Worm (Caenorhabditis elegans) whole organism, young adult: ENCODE results near the gene pck-3.
A peak's percentile ranks its signal among the peaks of the same experiment; 100 is the strongest.

ENCODE experiments used
- B0035.1 ChIP-seq: sonication (generic microtip); optimal IDR thresholded peaks from 2 replicates; lab custom pipeline; 2016; ENCODE audit warnings: missing genetic modification characterization, mild to moderate bottlenecking, missing compliant biosample characterization, missing genotype, missing genetic modification reagents
- B0261.1 ChIP-seq: sonication (generic microtip); optimal IDR thresholded peaks from 2 replicates; lab custom pipeline; 2016; ENCODE audit warnings: mild to moderate bottlenecking, missing genetic modification characterization, moderate library complexity, missing compliant biosample characterization
- B0336.3 ChIP-seq: fragments of 200-800 bp; sonication (Bioruptor generic); IDR thresholded peaks from 2 replicates; pipeline ENCODE4 v1.3.6; 2022; ENCODE audit warnings: missing genetic modification characterization, missing compliant biosample characterization
- D2030.7 ChIP-seq: fragments of 200-800 bp; sonication (Bioruptor generic); IDR thresholded peaks from 2 replicates; pipeline ENCODE4 v1.3.6; 2022; ENCODE audit warnings: missing genetic modification reagents, missing genetic modification characterization, missing compliant biosample characterization
- F10E7.11 ChIP-seq: sonication (generic microtip); optimal IDR thresholded peaks from 2 replicates; lab custom pipeline; 2017; ENCODE audit warnings: mild to moderate bottlenecking, missing genetic modification characterization, moderate library complexity, missing compliant biosample characterization
- F37B4.10 ChIP-seq: fragments of 200-800 bp; sonication (Bioruptor generic); IDR thresholded peaks from 2 replicates; pipeline ENCODE4 v1.3.6; 2022; ENCODE audit warnings: missing genetic modification characterization, missing compliant biosample characterization
- F49E8.2 ChIP-seq: sonication (generic microtip); optimal IDR thresholded peaks from 3 replicates; lab custom pipeline; 2017; ENCODE audit warnings: missing genetic modification characterization, mild to moderate bottlenecking, missing compliant biosample characterization, antibody characterized with exemption, moderate library complexity; ENCODE audit not compliant: insufficient read depth
- F57A8.1 ChIP-seq: fragments of 200-800 bp; sonication (Bioruptor generic); optimal IDR thresholded peaks from 2 replicates; lab custom pipeline; 2018; ENCODE audit warnings: mild to moderate bottlenecking, missing genetic modification characterization, moderate library complexity, missing compliant biosample characterization
- T26A5.8 ChIP-seq: sonication (generic microtip); optimal IDR thresholded peaks from 2 replicates; lab custom pipeline; 2016; ENCODE audit warnings: missing genetic modification characterization, missing compliant biosample characterization
- ama-1 ChIP-seq, 3 experiments: fragments of 150-350 bp in 1 of 3; sonication (generic microtip) in 2 of 3; optimal IDR thresholded peaks; 2 replicates each; lab custom pipeline; 2014 to 2018; ENCODE audit warnings: missing biosample characterization in 2 of 3, missing genetic modification characterization in 2 of 3, missing genetic modification reagents in 2 of 3
- aptf-2 ChIP-seq: fragments of 200-800 bp; sonication (Bioruptor generic); conservative IDR thresholded peaks from 2 replicates; pipeline ENCODE4 v1.3.6; 2022; ENCODE audit warnings: missing genetic modification reagents, missing genetic modification characterization, missing compliant biosample characterization
- aptf-3 ChIP-seq: fragments of 200-800 bp; sonication (Bioruptor generic); IDR thresholded peaks from 2 replicates; pipeline ENCODE4 v1.3.6; 2022; ENCODE audit warnings: missing genetic modification characterization, missing compliant biosample characterization
- atf-7 ChIP-seq: sonication (generic microtip); optimal IDR thresholded peaks from 2 replicates; lab custom pipeline; 2017; ENCODE audit warnings: mild to moderate bottlenecking, missing genetic modification characterization, missing compliant biosample characterization
- athp-1 ChIP-seq: sonication (generic microtip); optimal IDR thresholded peaks from 2 replicates; lab custom pipeline; 2017; ENCODE audit warnings: mild to moderate bottlenecking, missing genetic modification characterization, missing compliant biosample characterization
- bed-1 ChIP-seq: fragments of 200-800 bp; sonication (Bioruptor generic); IDR thresholded peaks from 2 replicates; pipeline ENCODE4 v1.3.6; 2022; ENCODE audit warnings: missing genetic modification reagents, missing genetic modification characterization, missing compliant biosample characterization
- bed-2 ChIP-seq: fragments of 200-800 bp; sonication (Bioruptor generic); IDR thresholded peaks from 2 replicates; pipeline ENCODE4 v1.3.6; 2022; ENCODE audit warnings: missing genetic modification reagents, missing genetic modification characterization, missing compliant biosample characterization
- ceh-91 ChIP-seq: fragments of 200-800 bp; sonication (Bioruptor generic); IDR thresholded peaks from 2 replicates; pipeline ENCODE4 v1.3.6; 2022; ENCODE audit warnings: missing genetic modification reagents, missing genetic modification characterization, missing compliant biosample characterization
- fkh-3 ChIP-seq: sonication (generic microtip); optimal IDR thresholded peaks from 2 replicates; lab custom pipeline; 2016; ENCODE audit warnings: mild to moderate bottlenecking, missing genetic modification characterization, missing compliant biosample characterization
- him-1 ChIP-seq: sonication (generic microtip); optimal IDR thresholded peaks from 2 replicates; lab custom pipeline; 2016; ENCODE audit warnings: missing genotype, missing genetic modification reagents, missing genetic modification characterization, missing compliant biosample characterization
- hmg-1.2 ChIP-seq: fragments of 200-800 bp; sonication (Bioruptor generic); IDR thresholded peaks from 2 replicates; pipeline ENCODE4 v1.3.6; 2022; ENCODE audit warnings: missing genetic modification reagents, missing genetic modification characterization, missing compliant biosample characterization
- lin-35 ChIP-seq, 3 experiments: fragments of 150-350 bp in 2 of 3; sonication (generic microtip) in 1 of 3; optimal IDR thresholded peaks; 2 replicates each; lab custom pipeline; 2014 to 2018; ENCODE audit warnings: missing biosample characterization in 3 of 3, missing genetic modification characterization in 3 of 3, missing genetic modification reagents in 3 of 3
- lin-40 ChIP-seq: sonication (generic microtip); optimal IDR thresholded peaks from 2 replicates; lab custom pipeline; 2016; ENCODE audit warnings: missing genetic modification characterization, mild to moderate bottlenecking, missing compliant biosample characterization, missing genotype, missing genetic modification reagents
- lsl-1 ChIP-seq: fragments of 200-800 bp; sonication (Bioruptor generic); optimal IDR thresholded peaks from 2 replicates; lab custom pipeline; 2018; ENCODE audit warnings: mild to moderate bottlenecking, missing genetic modification characterization, moderate library complexity, missing compliant biosample characterization
- madf-10 ChIP-seq: sonication (generic microtip); optimal IDR thresholded peaks from 2 replicates; lab custom pipeline; 2016; ENCODE audit warnings: mild to moderate bottlenecking, missing genetic modification characterization, missing compliant biosample characterization
- madf-8 ChIP-seq: fragments of 200-800 bp; sonication (Bioruptor generic); conservative IDR thresholded peaks from 2 replicates; pipeline ENCODE4 v1.3.6; 2022; ENCODE audit warnings: missing genetic modification reagents, missing genetic modification characterization, missing compliant biosample characterization
- mcd-1 ChIP-seq: fragments of 200-800 bp; sonication (Bioruptor generic); IDR thresholded peaks from 2 replicates; pipeline ENCODE4 v1.3.6; 2022; ENCODE audit warnings: missing genetic modification reagents, missing genetic modification characterization, missing compliant biosample characterization
- mel-28 ChIP-seq: sonication (generic microtip); optimal IDR thresholded peaks from 2 replicates; lab custom pipeline; 2016; ENCODE audit warnings: borderline replicate concordance, mild to moderate bottlenecking, missing genetic modification characterization, missing compliant biosample characterization
- nfya-1 ChIP-seq: sonication (generic microtip); optimal IDR thresholded peaks from 2 replicates; lab custom pipeline; 2017; ENCODE audit warnings: antibody characterized with exemption, missing compliant biosample characterization, missing genetic modification characterization, borderline replicate concordance; ENCODE audit not compliant: insufficient read depth
- nfya-2 ChIP-seq: fragments of 200-800 bp; sonication (Bioruptor generic); IDR thresholded peaks from 2 replicates; pipeline ENCODE4 v1.3.6; 2022; ENCODE audit warnings: missing genetic modification reagents, missing genetic modification characterization, missing compliant biosample characterization
- nhr-179 ChIP-seq: sonication (generic microtip); optimal IDR thresholded peaks from 2 replicates; lab custom pipeline; 2016; ENCODE audit warnings: mild to moderate bottlenecking, missing genetic modification characterization, missing compliant biosample characterization
- nhr-80 ChIP-seq: sonication (generic microtip); optimal IDR thresholded peaks from 2 replicates; lab custom pipeline; 2016; ENCODE audit warnings: missing genetic modification characterization, missing compliant biosample characterization
- rcor-1 ChIP-seq: fragments of 200-800 bp; sonication (Bioruptor generic); IDR thresholded peaks from 2 replicates; pipeline ENCODE4 v1.3.6; 2022; ENCODE audit warnings: missing genetic modification reagents, missing genetic modification characterization, missing compliant biosample characterization
- repo-1 ChIP-seq: sonication (generic microtip); optimal IDR thresholded peaks from 2 replicates; lab custom pipeline; 2017; ENCODE audit warnings: mild to moderate bottlenecking, missing genetic modification characterization, missing compliant biosample characterization
- sdz-38 ChIP-seq: sonication (generic microtip); optimal IDR thresholded peaks from 2 replicates; lab custom pipeline; 2016; ENCODE audit warnings: missing genotype, missing genetic modification characterization, missing compliant biosample characterization
- sea-2 ChIP-seq: fragments of 200-800 bp; sonication (Bioruptor generic); IDR thresholded peaks from 2 replicates; pipeline ENCODE4 v1.3.6; 2022; ENCODE audit warnings: missing genetic modification characterization, missing compliant biosample characterization
- snpc-1.1 ChIP-seq: sonication (generic microtip); optimal IDR thresholded peaks from 2 replicates; lab custom pipeline; 2017; ENCODE audit warnings: missing genetic modification characterization, mild to moderate bottlenecking, missing compliant biosample characterization, antibody characterized with exemption, moderate library complexity, missing genotype, missing genetic modification reagents; ENCODE audit not compliant: insufficient read depth
- snpc-1.3 ChIP-seq: sonication (generic microtip); optimal IDR thresholded peaks from 2 replicates; lab custom pipeline; 2017; ENCODE audit warnings: missing genetic modification characterization, mild to moderate bottlenecking, missing compliant biosample characterization, antibody characterized with exemption, moderate library complexity, missing genotype, missing genetic modification reagents; ENCODE audit not compliant: insufficient read depth
- sptf-2 ChIP-seq: fragments of 200-800 bp; sonication (Bioruptor generic); optimal IDR thresholded peaks from 2 replicates; lab custom pipeline; 2018; ENCODE audit warnings: mild to moderate bottlenecking, missing genetic modification characterization, missing compliant biosample characterization
- tbp1 ChIP-seq: fragments of 200-800 bp; sonication (Bioruptor generic); optimal IDR thresholded peaks from 2 replicates; lab custom pipeline; 2018; ENCODE audit warnings: mild to moderate bottlenecking, missing genetic modification characterization, missing compliant biosample characterization
- unc-130 ChIP-seq: sonication (generic microtip); optimal IDR thresholded peaks from 2 replicates; lab custom pipeline; 2016; ENCODE audit warnings: missing genetic modification reagents, missing genetic modification characterization, missing compliant biosample characterization
- xnd-1 ChIP-seq: sonication (generic microtip); optimal IDR thresholded peaks from 2 replicates; lab custom pipeline; 2016; ENCODE audit warnings: missing genotype, missing genetic modification reagents, missing genetic modification characterization, missing compliant biosample characterization
- zfh-2 ChIP-seq: fragments of 200-800 bp; sonication (Bioruptor generic); conservative IDR thresholded peaks from 2 replicates; pipeline ENCODE4 v1.3.6; 2022; ENCODE audit warnings: missing genetic modification reagents, missing genetic modification characterization, missing compliant biosample characterization
- ztf-18 ChIP-seq: sonication (generic microtip); optimal IDR thresholded peaks from 2 replicates; lab custom pipeline; 2016; ENCODE audit warnings: missing genotype, mild to moderate bottlenecking, missing genetic modification characterization, missing compliant biosample characterization
- ztf-22 ChIP-seq: fragments of 200-800 bp; sonication (Bioruptor generic); optimal IDR thresholded peaks from 2 replicates; lab custom pipeline; 2018; ENCODE audit warnings: mild to moderate bottlenecking, missing genetic modification characterization, moderate library complexity, missing compliant biosample characterization
- ztf-26 ChIP-seq: sonication (generic microtip); optimal IDR thresholded peaks from 2 replicates; lab custom pipeline; 2017; ENCODE audit warnings: missing genetic modification characterization, missing compliant biosample characterization
- ztf-28 ChIP-seq: fragments of 200-800 bp; sonication (Bioruptor generic); IDR thresholded peaks from 2 replicates; pipeline ENCODE4 v1.3.6; 2022; ENCODE audit warnings: missing genetic modification reagents, missing genetic modification characterization, missing compliant biosample characterization

Gene pck-3

DNA sequence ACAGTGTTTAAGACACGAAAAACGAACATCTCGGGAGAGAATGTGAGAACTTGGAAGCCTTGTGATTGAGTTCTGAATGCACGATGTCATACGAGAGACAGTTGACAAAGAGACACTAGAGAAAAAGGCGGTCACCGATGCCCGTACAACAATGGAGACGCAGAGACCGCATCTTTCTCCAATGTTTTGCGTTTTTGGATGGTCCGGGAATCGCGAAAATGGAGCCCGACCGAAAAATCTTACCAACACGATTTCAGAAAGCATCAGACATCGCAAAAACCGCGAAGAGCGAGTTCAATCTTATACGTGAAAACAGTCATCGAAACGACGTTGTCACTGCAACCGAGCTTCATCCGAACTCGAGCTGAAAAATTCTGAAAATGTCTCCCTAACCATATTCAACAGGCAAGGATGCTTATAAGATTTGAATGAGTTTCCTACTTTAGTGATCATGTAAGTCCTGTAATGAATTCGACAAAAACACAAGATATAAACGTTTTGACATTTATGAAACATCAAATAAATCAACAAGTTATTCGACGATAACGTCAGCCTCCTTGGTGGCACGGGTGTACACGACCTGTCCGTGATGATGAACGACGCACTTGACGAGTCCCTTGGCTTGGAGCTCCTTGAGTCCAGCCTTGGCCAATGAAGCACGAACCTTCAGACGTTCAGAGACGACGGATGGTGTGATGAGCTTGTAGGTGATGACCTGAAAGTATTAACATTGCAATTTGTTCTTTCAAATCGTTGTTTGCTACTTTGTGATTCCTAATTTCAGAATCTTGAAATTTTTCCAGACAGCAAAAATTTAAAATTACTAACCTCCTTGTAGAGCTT lies 50.4 kb downstream of the pck-3 start, which contains the start of gene inx-7:
inx-7 (minus strand) TSS at position 37 of the 843 bp plus-strand sequence.
- TF ChIP-seq nhr-179 (no peak), aptf-3 (0 out of 2 replicates have a peak, but pooled peaks have one; percentile 73), nfya-2 (GFP tag; lab: Robert Waterston, UW) (0 out of 2 replicates have a peak, but pooled peaks have one; percentile 74), lin-35 (GFP tag; optimal IDR thresholded peaks at IDR 0.05; lab: Kevin White, UChicago) (peak in 1 of 3 experiments; percentile 45), ztf-22 (no peak), zfh-2 (GFP tag; lab: Robert Waterston, UW) (no peak; the same call in 1 of the 2 replicates), snpc-1.3 (peak; percentile 62), lin-40 (tag; lab: Kevin White, UChicago) (no peak), ztf-18 (tag; lab: Kevin White, UChicago) (no peak), lsl-1 (GFP tag; lab: Kevin White, UChicago) (peak; percentile 44), B0035.1 (tag; lab: Kevin White, UChicago) (no peak), him-1 (tag; lab: Kevin White, UChicago) (peak; percentile 19), atf-7 (tag; lab: Kevin White, UChicago) (no peak), ceh-91 (no peak), madf-10 (tag; lab: Kevin White, UChicago) (no peak), F49E8.2 (tag; lab: Kevin White, UChicago) (peak; percentile 91), snpc-1.1 (tag; lab: Kevin White, UChicago) (peak; percentile 51), F57A8.1 (GFP tag; lab: Kevin White, UChicago) (no peak), sea-2 (GFP tag; lab: Robert Waterston, UW) (no peak), B0336.3 (peak; percentile 96), B0261.1 (tag; lab: Kevin White, UChicago) (no peak), bed-2 (GFP tag; lab: Robert Waterston, UW) (no peak), tbp1 (peak; percentile 50), sdz-38 (no peak), T26A5.8 (tag; lab: Kevin White, UChicago) (no peak), ztf-28 (GFP tag; lab: Robert Waterston, UW) (no peak), F37B4.10 (no peak), mel-28 (tag; lab: Kevin White, UChicago) (no peak), nhr-80 (no peak), F10E7.11 (tag; lab: Kevin White, UChicago) (peak; percentile 70), nfya-1 (tag; lab: Kevin White, UChicago) (no peak), sptf-2 (GFP tag; lab: Kevin White, UChicago) (peak; percentile 57), rcor-1 (peak; percentile 83), athp-1 (tag; lab: Kevin White, UChicago) (peak; percentile 62), repo-1 (tag; lab: Kevin White, UChicago) (no peak), mcd-1 (GFP tag; lab: Robert Waterston, UW) (peak; percentile 56), bed-1 (GFP tag; lab: Robert Waterston, UW) (no peak), xnd-1 (tag; lab: Kevin White, UChicago) (peak; percentile 44), aptf-2 (GFP tag; lab: Robert Waterston, UW) (no peak), madf-8 (GFP tag; lab: Robert Waterston, UW) (no peak), ama-1 (optimal IDR thresholded peaks at IDR 0.05; lab: Kevin White, UChicago) (no peak), ama-1 (GFP tag; optimal IDR thresholded peaks at IDR 0.05; lab: Kevin White, UChicago) (peak; percentile 34 to 88), unc-130 (peak; percentile 48), hmg-1.2 (peak; percentile 62), ztf-26 (tag; lab: Kevin White, UChicago) (no peak), D2030.7 (GFP tag; lab: Robert Waterston, UW) (peak; percentile 49; the same call in 1 of the 2 replicates), fkh-3 (tag; lab: Kevin White, UChicago) (no peak)
